Worm (Caenorhabditis elegans) whole organism, L1 larva: ENCODE measurements around the gene srp-2.
A peak's percentile ranks its signal among the peaks of the same experiment; 100 is the strongest.

Experiments
- C04F5.9 ChIP-seq: sonication (generic microtip); optimal IDR thresholded peaks from 2 replicates; lab custom pipeline; 2016; ENCODE audit warnings: missing genetic modification characterization, missing compliant biosample characterization
- C16A3.4 ChIP-seq: fragments of 150-350 bp; optimal IDR thresholded peaks from 2 replicates; lab custom pipeline; 2014; ENCODE audit warnings: missing biosample characterization, missing genetic modification characterization
- C34B4.2 ChIP-seq: sonication (generic microtip); optimal IDR thresholded peaks from 2 replicates; lab custom pipeline; 2017; ENCODE audit warnings: mild to moderate bottlenecking, missing genetic modification characterization, missing compliant biosample characterization
- Y116A8C.19 ChIP-seq: sonication (generic microtip); optimal IDR thresholded peaks from 2 replicates; lab custom pipeline; 2016; ENCODE audit warnings: missing compliant biosample characterization, missing genetic modification characterization, borderline replicate concordance
- aly-2 ChIP-seq: fragments of 150-350 bp; optimal IDR thresholded peaks from 2 replicates; lab custom pipeline; 2014; ENCODE audit warnings: missing biosample characterization, missing genetic modification characterization
- blmp-1 ChIP-seq: fragments of 150-350 bp; optimal IDR thresholded peaks from 2 replicates; lab custom pipeline; 2014; ENCODE audit warnings: missing biosample characterization, missing genetic modification characterization
- ceh-63 ChIP-seq: fragments of 200-800 bp; sonication (Bioruptor generic); optimal IDR thresholded peaks from 2 replicates; lab custom pipeline; 2018; ENCODE audit warnings: mild to moderate bottlenecking, missing genetic modification characterization, missing compliant biosample characterization
- ceh-8 ChIP-seq: fragments of 200-800 bp; sonication (Bioruptor generic); optimal IDR thresholded peaks from 2 replicates; lab custom pipeline; 2018; ENCODE audit warnings: mild to moderate bottlenecking, missing genetic modification characterization, moderate library complexity, missing compliant biosample characterization
- ceh-88 ChIP-seq: fragments of 200-800 bp; sonication (Bioruptor generic); IDR thresholded peaks from 2 replicates; pipeline ENCODE4 v1.3.6; 2022; ENCODE audit warnings: missing genetic modification characterization, missing compliant biosample characterization
- ceh-90 ChIP-seq: sonication (generic microtip); optimal IDR thresholded peaks from 2 replicates; lab custom pipeline; 2016; ENCODE audit warnings: missing genetic modification characterization, missing compliant biosample characterization
- ces-1 ChIP-seq: fragments of 150-350 bp; optimal IDR thresholded peaks from 2 replicates; lab custom pipeline; 2014; ENCODE audit warnings: missing biosample characterization, missing genetic modification reagents, missing genetic modification characterization
- dpl-1 ChIP-seq, 3 experiments: fragments of 150-350 bp in 2 of 3; sonication (generic microtip) in 1 of 3; optimal IDR thresholded peaks; 2 replicates each; lab custom pipeline; 2014 to 2017; ENCODE audit warnings: missing biosample characterization in 3 of 3, missing genetic modification characterization in 3 of 3, missing genetic modification reagents in 3 of 3
- efl-1 ChIP-seq, 4 experiments: fragments of 150-350 bp; optimal IDR thresholded peaks in 3 of 4; peaks in 1 of 4; 1 replicate in 1 of 4; 2 replicates in 3 of 4; lab custom pipeline; 2014; ENCODE audit warnings: missing biosample characterization in 2 of 4, missing genetic modification characterization in 2 of 4, missing genetic modification reagents in 2 of 4
- egl-27 ChIP-seq, 2 experiments: fragments of 150-350 bp in 1 of 2; sonication (generic microtip); optimal IDR thresholded peaks; 3 replicates each; lab custom pipeline; 2017 to 2018; ENCODE audit warnings: missing biosample characterization in 2 of 2, missing genetic modification characterization in 2 of 2, missing genetic modification reagents in 2 of 2
- elt-2 ChIP-seq: sonication (generic microtip); optimal IDR thresholded peaks from 2 replicates; lab custom pipeline; 2016; ENCODE audit warnings: missing genetic modification characterization, mild to moderate bottlenecking, inconsistent platforms, missing compliant biosample characterization, missing genetic modification reagents
- elt-3 ChIP-seq, 6 experiments: fragments of 150-350 bp in 1 of 6; sonication (generic microtip); optimal IDR thresholded peaks; 2 replicates each; lab custom pipeline; 2017 to 2018; ENCODE audit warnings: missing biosample characterization in 6 of 6, missing genetic modification characterization in 6 of 6, inconsistent platforms in 1 of 6
- ets-5 ChIP-seq: fragments of 200-800 bp; sonication (Bioruptor generic); IDR thresholded peaks from 2 replicates; pipeline ENCODE4 v1.3.6; 2022; ENCODE audit warnings: missing genetic modification characterization, missing compliant biosample characterization
- fkh-8 ChIP-seq: sonication (generic microtip); optimal IDR thresholded peaks from 2 replicates; lab custom pipeline; 2016; ENCODE audit warnings: mild to moderate bottlenecking, missing genetic modification characterization, missing compliant biosample characterization
- fos-1 ChIP-seq: fragments of 150-350 bp; optimal IDR thresholded peaks from 2 replicates; lab custom pipeline; 2014; ENCODE audit warnings: missing biosample characterization, missing genetic modification characterization
- grh-1 ChIP-seq: fragments of 200-800 bp; sonication (Bioruptor generic); IDR thresholded peaks from 2 replicates; pipeline ENCODE4 v1.3.6; 2022; ENCODE audit warnings: missing genetic modification reagents, missing genetic modification characterization, missing compliant biosample characterization
- hlh-17 ChIP-seq: fragments of 200-800 bp; sonication (Bioruptor generic); optimal IDR thresholded peaks from 2 replicates; lab custom pipeline; 2018; ENCODE audit warnings: missing genetic modification characterization, mild to moderate bottlenecking, missing compliant biosample characterization, moderate library complexity, borderline replicate concordance
- isw-1 ChIP-seq: fragments of 200-800 bp; sonication (Bioruptor generic); IDR thresholded peaks from 2 replicates; pipeline ENCODE4 v1.3.6; 2022; ENCODE audit warnings: missing genetic modification characterization, missing compliant biosample characterization
- lin-13 ChIP-seq: fragments of 150-350 bp; optimal IDR thresholded peaks from 2 replicates; lab custom pipeline; 2014; ENCODE audit warnings: missing biosample characterization, missing genetic modification reagents, missing genetic modification characterization
- lin-14 ChIP-seq: fragments of 200-800 bp; sonication (Bioruptor generic); optimal IDR thresholded peaks from 2 replicates; lab custom pipeline; 2018; ENCODE audit warnings: mild to moderate bottlenecking, missing genetic modification characterization, moderate library complexity, missing compliant biosample characterization
- lin-35 ChIP-seq, 2 experiments: fragments of 150-350 bp; optimal IDR thresholded peaks; 2 replicates each; lab custom pipeline; 2014; ENCODE audit warnings: missing biosample characterization in 2 of 2, missing genetic modification characterization in 2 of 2, missing genetic modification reagents in 2 of 2
- lir-3 ChIP-seq: sonication (generic microtip); optimal IDR thresholded peaks from 2 replicates; lab custom pipeline; 2016; ENCODE audit warnings: mild to moderate bottlenecking, missing genetic modification characterization, moderate library complexity, missing compliant biosample characterization; ENCODE audit not compliant: poor library complexity
- lsy-2 ChIP-seq, 2 experiments: fragments of 150-350 bp; optimal IDR thresholded peaks; 2 replicates each; lab custom pipeline; 2014; ENCODE audit warnings: missing biosample characterization in 2 of 2, missing genetic modification characterization in 2 of 2
- mab-9 ChIP-seq: fragments of 200-800 bp; sonication (Bioruptor generic); IDR thresholded peaks from 2 replicates; pipeline ENCODE4 v1.3.6; 2022; ENCODE audit warnings: missing genetic modification reagents, missing genetic modification characterization, missing compliant biosample characterization
- mdl-1 ChIP-seq, 2 experiments: fragments of 150-350 bp; optimal IDR thresholded peaks; 2 replicates each; lab custom pipeline; 2014 to 2017; ENCODE audit warnings: missing biosample characterization in 2 of 2, missing genetic modification characterization in 2 of 2, inconsistent platforms in 1 of 2
- mef-2 ChIP-seq: fragments of 150-350 bp; optimal IDR thresholded peaks from 2 replicates; lab custom pipeline; 2014; ENCODE audit warnings: missing biosample characterization, missing genetic modification characterization
- mep-1 ChIP-seq: fragments of 150-350 bp; optimal IDR thresholded peaks from 2 replicates; lab custom pipeline; 2014; ENCODE audit warnings: missing biosample characterization, missing genetic modification characterization
- nhr-12 ChIP-seq: sonication (generic microtip); optimal IDR thresholded peaks from 2 replicates; lab custom pipeline; 2017; ENCODE audit warnings: missing biosample characterization, missing genetic modification characterization
- nhr-20 ChIP-seq: sonication (generic microtip); optimal IDR thresholded peaks from 2 replicates; lab custom pipeline; 2016; ENCODE audit warnings: mild to moderate bottlenecking, missing genetic modification characterization, missing compliant biosample characterization
- nhr-28 ChIP-seq: fragments of 150-350 bp; optimal IDR thresholded peaks from 2 replicates; lab custom pipeline; 2014; ENCODE audit warnings: missing biosample characterization, missing genetic modification characterization
- nhr-76 ChIP-seq: sonication (generic microtip); optimal IDR thresholded peaks from 2 replicates; lab custom pipeline; 2017; ENCODE audit warnings: missing biosample characterization, missing genetic modification characterization
- nhr-85 ChIP-seq: sonication (generic microtip); peaks from one replicate; lab custom pipeline; 2016; ENCODE audit warnings: missing genetic modification characterization, inconsistent platforms, missing compliant biosample characterization
- nhr-90 ChIP-seq: sonication (generic microtip); optimal IDR thresholded peaks from 2 replicates; lab custom pipeline; 2016; ENCODE audit warnings: mild to moderate bottlenecking, missing genetic modification characterization, missing compliant biosample characterization; ENCODE audit not compliant: poor library complexity
- pag-3 ChIP-seq: sonication (generic microtip); optimal IDR thresholded peaks from 2 replicates; lab custom pipeline; 2017; ENCODE audit warnings: missing genetic modification characterization, mild to moderate bottlenecking, missing compliant biosample characterization, antibody characterized with exemption, borderline replicate concordance; ENCODE audit not compliant: insufficient read depth
- pax-3 ChIP-seq: fragments of 200-800 bp; sonication (Bioruptor generic); optimal IDR thresholded peaks from 2 replicates; lab custom pipeline; 2018; ENCODE audit warnings: mild to moderate bottlenecking, missing genetic modification characterization, moderate library complexity, missing compliant biosample characterization
- rnt-1 ChIP-seq: sonication (generic microtip); optimal IDR thresholded peaks from 2 replicates; lab custom pipeline; 2016; ENCODE audit warnings: mild to moderate bottlenecking, missing genetic modification characterization, moderate library complexity, missing compliant biosample characterization
- snu-23 ChIP-seq: sonication (generic microtip); optimal IDR thresholded peaks from 2 replicates; lab custom pipeline; 2016; ENCODE audit warnings: missing genetic modification characterization, missing compliant biosample characterization
- sptf-1 ChIP-seq: fragments of 150-350 bp; optimal IDR thresholded peaks from 2 replicates; lab custom pipeline; 2014; ENCODE audit warnings: missing biosample characterization, missing genetic modification characterization
- sup-37 ChIP-seq: fragments of 200-800 bp; sonication (Bioruptor generic); optimal IDR thresholded peaks from 2 replicates; lab custom pipeline; 2018; ENCODE audit warnings: mild to moderate bottlenecking, missing genetic modification characterization, missing compliant biosample characterization
- tbx-2 ChIP-seq: sonication (generic microtip); optimal IDR thresholded peaks from 2 replicates; lab custom pipeline; 2016; ENCODE audit warnings: missing genetic modification characterization, missing compliant biosample characterization
- unc-62 ChIP-seq: fragments of 150-350 bp; optimal IDR thresholded peaks from 2 replicates; lab custom pipeline; 2014; ENCODE audit warnings: missing biosample characterization, missing genetic modification reagents, missing genetic modification characterization
- unc-98 ChIP-seq: fragments of 200-800 bp; sonication (Bioruptor generic); IDR thresholded peaks from 2 replicates; pipeline ENCODE4 v1.3.6; 2022; ENCODE audit warnings: missing genetic modification characterization, missing compliant biosample characterization
- vab-15 ChIP-seq: sonication (generic microtip); optimal IDR thresholded peaks from 2 replicates; lab custom pipeline; 2017; ENCODE audit warnings: missing genotype, mild to moderate bottlenecking, missing genetic modification characterization, missing compliant biosample characterization
- xbp-1 ChIP-seq: sonication (generic microtip); optimal IDR thresholded peaks from 2 replicates; lab custom pipeline; 2016; ENCODE audit warnings: missing genetic modification characterization, missing compliant biosample characterization
- zag-1 ChIP-seq: fragments of 150-350 bp; optimal IDR thresholded peaks from 2 replicates; lab custom pipeline; 2014; ENCODE audit warnings: missing biosample characterization, missing genetic modification characterization
- zip-4 ChIP-seq: fragments of 200-800 bp; sonication (Bioruptor generic); optimal IDR thresholded peaks from 2 replicates; lab custom pipeline; 2018; ENCODE audit warnings: mild to moderate bottlenecking, missing genetic modification characterization, moderate library complexity, missing compliant biosample characterization

srp-2 gene

ce11 chrV:728822-729493, 33.5 kb upstream of the srp-2 start:
- TF ChIP-seq mab-9 (GFP tag; lab: Robert Waterston, UW) (no peak), lir-3 (tag; lab: Kevin White, UChicago) (peak; percentile 81), snu-23 (peak; percentile 82), lin-13 (GFP tag; lab: Kevin White, UChicago) (no peak), nhr-12 (tag; lab: Kevin White, UChicago) (no peak), isw-1 (GFP tag; lab: Robert Waterston, UW) (no peak), nhr-20 (tag; lab: Kevin White, UChicago) (peak; percentile 84), mep-1 (tag; lab: Kevin White, UChicago) (peak; percentile 47), fos-1 (tag; lab: Kevin White, UChicago) (no peak), ces-1 (GFP tag; lab: Kevin White, UChicago) (no peak), nhr-85 (tag; lab: Kevin White, UChicago) (peak; percentile 75), pag-3 (tag; lab: Kevin White, UChicago) (no peak), unc-62 (GFP tag; lab: Kevin White, UChicago) (no peak), nhr-90 (tag; lab: Kevin White, UChicago) (peak; percentile 62), ets-5 (GFP tag; lab: Robert Waterston, UW) (no peak), sptf-1 (tag; lab: Kevin White, UChicago) (no peak), lin-14 (peak; percentile 91), C16A3.4 (tag; lab: Kevin White, UChicago) (peak; percentile 57), unc-98 (GFP tag; lab: Robert Waterston, UW) (no peak), Y116A8C.19 (tag; lab: Kevin White, UChicago) (no peak), C34B4.2 (tag; lab: Kevin White, UChicago) (no peak), hlh-17 (GFP tag; lab: Kevin White, UChicago) (no peak), egl-27 (tag; optimal IDR thresholded peaks at IDR 0.05; lab: Kevin White, UChicago) (no peak), ceh-90 (tag; lab: Kevin White, UChicago) (no peak), rnt-1 (tag; lab: Kevin White, UChicago) (peak; percentile 80), xbp-1 (tag; lab: Kevin White, UChicago) (peak; percentile 44), dpl-1 (GFP tag; optimal IDR thresholded peaks at IDR 0.05; lab: Kevin White, UChicago) (peak in 2 of 3 experiments; percentile 8 to 34), lsy-2 (tag; optimal IDR thresholded peaks at IDR 0.05; lab: Kevin White, UChicago) (peak; percentile 38 to 62), zag-1 (no peak), pax-3 (tag; lab: Kevin White, UChicago) (no peak), mef-2 (tag; lab: Kevin White, UChicago) (no peak), blmp-1 (peak; percentile 54), grh-1 (GFP tag; lab: Robert Waterston, UW) (peak; percentile 30; the same call in 1 of the 2 replicates), ceh-88 (GFP tag; lab: Robert Waterston, UW) (peak; percentile 40; the same call in 1 of the 2 replicates), ceh-8 (GFP tag; lab: Kevin White, UChicago) (no peak), elt-3 (tag; optimal IDR thresholded peaks at IDR 0.05; lab: Kevin White, UChicago) (peak in 2 of 6 experiments; percentile 13 to 83), fkh-8 (tag; lab: Kevin White, UChicago) (no peak), ceh-63 (GFP tag; lab: Kevin White, UChicago) (no peak), C04F5.9 (tag; lab: Kevin White, UChicago) (peak; percentile 44), lin-35 (GFP tag; optimal IDR thresholded peaks at IDR 0.05; lab: Kevin White, UChicago) (peak in 1 of 2 experiments; percentile 76), efl-1 (optimal IDR thresholded peaks at IDR 0.05; lab: Kevin White, UChicago) (peak in 1 of 2 experiments; percentile 14), efl-1 (GFP tag; optimal IDR thresholded peaks at IDR 0.05 in 1 of 2; lab: Kevin White, UChicago) (no peak), mdl-1 (tag; optimal IDR thresholded peaks at IDR 0.05; lab: Kevin White, UChicago) (peak in 1 of 2 experiments; percentile 86), sup-37 (GFP tag; lab: Kevin White, UChicago) (peak; percentile 40), tbx-2 (tag; lab: Kevin White, UChicago) (peak; percentile 71), elt-2 (peak; percentile 7), aly-2 (tag; lab: Kevin White, UChicago) (no peak), nhr-76 (tag; lab: Kevin White, UChicago) (no peak), vab-15 (tag; lab: Kevin White, UChicago) (no peak), nhr-28 (tag; lab: Kevin White, UChicago) (no peak), zip-4 (no peak)
